Worm (Caenorhabditis elegans): ENCODE measurements around the gene dmsr-7.

The dmsr-7 gene

DNA sequence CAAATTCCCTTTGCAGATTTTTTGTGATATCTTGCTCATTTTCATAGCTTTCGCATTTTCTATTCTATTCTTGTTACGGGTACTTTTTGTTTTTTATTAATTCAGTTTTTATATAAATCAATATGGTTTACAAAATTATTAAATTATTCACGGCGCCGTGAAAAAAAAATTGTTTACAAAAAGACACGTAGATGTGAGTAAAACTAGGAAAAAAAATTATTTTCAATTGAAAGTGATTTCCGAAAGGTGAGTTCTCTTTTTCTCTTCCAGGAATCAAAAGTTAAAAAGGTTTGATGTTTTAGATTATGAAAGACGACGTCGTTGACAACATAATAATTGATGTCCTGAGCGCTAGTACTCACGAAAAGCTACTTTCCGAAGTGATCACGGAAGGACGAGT, 3.1 kb downstream of the dmsr-7 start, which contains the start of gene C25A6.1:
TSS of gene C25A6.1 (plus strand) at position 301 of the 400 bp plus-strand sequence.
- no peak for TF ChIP-seq T22C8.4 (GFP tag; IDR thresholded peaks at IDR 0.05)
- TF ChIP-seq cog-1 (tag; optimal IDR thresholded peaks at IDR 0.05), result no peak

DNA sequence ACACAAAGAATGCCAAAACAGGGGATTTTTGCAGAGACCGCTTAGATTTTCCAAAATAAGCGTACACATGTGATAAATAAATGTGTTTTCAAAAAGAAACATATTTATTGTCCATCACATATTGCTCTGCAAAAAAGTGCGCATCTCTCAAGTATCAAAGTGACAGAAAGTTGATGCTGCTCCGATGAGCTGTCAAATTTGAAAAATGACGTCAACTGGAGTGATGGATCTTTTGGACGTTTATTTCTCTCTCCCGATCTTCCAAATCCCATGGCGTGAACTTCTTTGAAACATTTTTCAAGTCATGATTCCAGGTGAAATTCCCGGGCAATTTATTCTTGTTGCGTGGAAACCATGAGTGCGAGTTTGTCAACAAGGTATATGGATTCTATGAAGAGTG, 3.8 kb downstream of the dmsr-7 start:
- no peak for TF ChIP-seq cog-1 (tag; optimal IDR thresholded peaks at IDR 0.05)
- no peak for TF ChIP-seq tab-1 (GFP tag; IDR thresholded peaks at IDR 0.05)
- TF ChIP-seq T22C8.4 (GFP tag; IDR thresholded peaks at IDR 0.05), result no peak
- no peak for TF ChIP-seq ztf-29 (GFP tag; IDR thresholded peaks at IDR 0.05)
- no peak for TF ChIP-seq med-1 (GFP tag; optimal IDR thresholded peaks at IDR 0.05; ENCODE audit: insufficient read depth)
- no peak for TF ChIP-seq ztf-23 (GFP tag; IDR thresholded peaks at IDR 0.05)
- no peak for TF ChIP-seq ref-1 (GFP tag; conservative IDR thresholded peaks at IDR 0.05)

DNA sequence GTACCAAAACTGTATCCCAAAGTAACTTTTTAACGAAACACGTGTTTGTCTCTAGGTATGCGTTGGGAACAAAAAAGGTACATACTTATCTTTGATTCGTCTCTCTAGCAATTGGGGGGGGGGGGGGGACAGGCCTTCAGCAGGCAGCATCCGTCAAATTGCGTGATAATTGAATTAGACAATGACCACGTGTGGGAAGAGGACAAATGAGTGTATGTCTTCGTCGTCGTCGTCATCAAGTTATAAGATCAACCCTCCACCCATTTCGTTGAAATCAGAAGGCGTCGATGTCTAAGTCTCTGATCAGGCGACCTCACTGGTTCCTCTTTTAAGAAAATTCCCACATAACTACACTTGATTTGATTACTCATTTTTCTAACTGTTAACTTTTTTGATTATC, 5.5 kb downstream of the dmsr-7 start, which contains the start of gene F08F3.4:
TSS of gene F08F3.4 (plus strand) at position 277 of the 400 bp plus-strand sequence.
- TF ChIP-seq cog-1 (tag; optimal IDR thresholded peaks at IDR 0.05) (no peak), tab-1 (GFP tag; IDR thresholded peaks at IDR 0.05) (no peak), med-1 (GFP tag; optimal IDR thresholded peaks at IDR 0.05; ENCODE audit: insufficient read depth) (no peak), ztf-29 (GFP tag; IDR thresholded peaks at IDR 0.05) (no peak), klf-2 (GFP tag; conservative IDR thresholded peaks at IDR 0.05) (no peak), ref-1 (GFP tag; conservative IDR thresholded peaks at IDR 0.05) (no peak), T22C8.4 (GFP tag; IDR thresholded peaks at IDR 0.05) (no peak), ztf-23 (GFP tag; IDR thresholded peaks at IDR 0.05) (no peak), flt-1 (GFP tag; IDR thresholded peaks at IDR 0.05) (no peak)

DNA sequence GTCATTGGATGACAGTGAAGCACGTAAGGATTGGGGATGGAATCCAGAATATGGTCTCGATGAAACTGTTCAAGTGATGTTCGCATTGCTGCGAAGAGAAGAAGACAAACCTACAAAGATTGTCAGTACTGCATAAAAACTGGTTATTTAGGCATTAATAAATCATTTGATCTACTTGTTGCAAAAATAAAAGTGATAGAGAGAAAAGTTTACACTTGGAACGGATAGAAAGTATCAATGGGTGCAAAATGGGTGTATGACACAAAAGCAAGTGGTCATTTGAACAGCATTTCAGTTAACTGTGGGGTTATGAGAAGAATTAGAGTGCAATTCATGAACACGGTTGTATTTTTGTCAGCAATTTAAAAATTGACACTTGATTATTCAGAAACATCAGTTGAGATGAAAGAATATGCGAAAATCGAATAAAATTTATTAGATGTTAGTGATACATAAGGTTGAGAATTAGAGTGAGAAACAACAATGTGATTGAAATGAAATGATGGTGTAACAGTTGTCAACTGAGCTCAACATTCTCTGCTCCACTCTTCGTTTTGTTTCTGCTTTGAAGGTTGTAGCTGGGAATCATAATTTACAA, 7.8 kb downstream of the dmsr-7 start, which contains the start of gene F08F3.10:
TSS of gene F08F3.10 (plus strand) at position 548 of the 598 bp plus-strand sequence.
- no peak for TF ChIP-seq flt-1 (GFP tag; IDR thresholded peaks at IDR 0.05)
- TF ChIP-seq tab-1 (GFP tag; IDR thresholded peaks at IDR 0.05), result no peak
- no peak for TF ChIP-seq klf-2 (GFP tag; conservative IDR thresholded peaks at IDR 0.05)
- TF ChIP-seq ztf-23 (GFP tag; IDR thresholded peaks at IDR 0.05), result no peak
- no peak for TF ChIP-seq ref-1 (GFP tag; conservative IDR thresholded peaks at IDR 0.05)
- no peak for TF ChIP-seq ztf-29 (GFP tag; IDR thresholded peaks at IDR 0.05)
- no peak for TF ChIP-seq cog-1 (tag; optimal IDR thresholded peaks at IDR 0.05)
- no peak for TF ChIP-seq T22C8.4 (GFP tag; IDR thresholded peaks at IDR 0.05)
- TF ChIP-seq med-1 (GFP tag; optimal IDR thresholded peaks at IDR 0.05; ENCODE audit: insufficient read depth), result no peak

DNA sequence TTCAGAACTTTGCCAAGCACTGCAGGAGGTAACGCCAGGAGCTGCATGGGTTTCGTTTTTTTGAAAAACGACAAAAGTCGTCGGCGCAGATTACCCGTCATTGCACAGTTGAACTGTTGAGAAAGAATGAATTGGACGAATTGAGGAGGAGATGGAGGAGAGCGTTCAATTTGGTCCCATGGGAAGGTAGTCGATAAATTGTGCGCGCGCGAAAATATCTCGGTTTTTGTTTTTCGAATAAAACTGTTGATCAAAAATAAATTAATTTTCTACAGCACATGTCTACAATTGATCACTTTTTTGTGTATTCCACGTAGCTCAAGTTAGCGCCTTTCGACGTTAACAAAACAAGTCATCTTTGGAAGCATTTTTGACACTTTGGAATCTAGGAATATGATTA, 14.8 kb downstream of the dmsr-7 start, which contains the start of gene F08F3.6:
TSS of gene F08F3.6 (minus strand) at position 153 of the 400 bp plus-strand sequence.
- TF ChIP-seq ztf-23 (GFP tag; IDR thresholded peaks at IDR 0.05), result no peak
- no peak for TF ChIP-seq flt-1 (GFP tag; IDR thresholded peaks at IDR 0.05)
- TF ChIP-seq tab-1 (GFP tag; IDR thresholded peaks at IDR 0.05), result no peak
- TF ChIP-seq ztf-29 (GFP tag; IDR thresholded peaks at IDR 0.05), result no peak
- TF ChIP-seq T22C8.4 (GFP tag; IDR thresholded peaks at IDR 0.05), result no peak
- no peak for TF ChIP-seq med-1 (GFP tag; optimal IDR thresholded peaks at IDR 0.05; ENCODE audit: insufficient read depth)
- TF ChIP-seq cog-1 (tag; optimal IDR thresholded peaks at IDR 0.05), result no peak
- no peak for TF ChIP-seq klf-2 (GFP tag; conservative IDR thresholded peaks at IDR 0.05)
- no peak for TF ChIP-seq ref-1 (GFP tag; conservative IDR thresholded peaks at IDR 0.05)

DNA sequence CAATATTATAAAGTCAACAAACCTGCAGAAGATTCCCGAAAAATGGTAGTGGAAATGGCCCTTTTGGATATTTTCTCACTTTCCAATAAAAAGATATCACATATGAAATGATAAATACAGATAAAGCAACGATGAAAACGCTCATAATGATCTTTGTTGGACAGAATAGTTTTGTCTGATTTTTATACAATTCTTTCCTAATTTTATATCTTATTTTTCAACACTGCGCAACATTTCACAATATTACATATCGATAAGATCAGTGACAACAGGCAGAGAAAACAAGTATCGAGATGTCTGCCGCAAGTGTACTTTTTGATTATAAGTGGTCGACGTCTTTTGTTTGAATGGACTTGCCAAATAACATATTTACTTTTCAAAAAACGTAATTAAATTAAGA, 18.0 kb downstream of the dmsr-7 start, which contains the start of gene cyp-14A5:
TSS of gene cyp-14A5 (minus strand) at position 163 of the 400 bp plus-strand sequence.
- TF ChIP-seq cog-1 (tag; optimal IDR thresholded peaks at IDR 0.05), result no peak
- TF ChIP-seq ztf-29 (GFP tag; IDR thresholded peaks at IDR 0.05), result no peak

DNA sequence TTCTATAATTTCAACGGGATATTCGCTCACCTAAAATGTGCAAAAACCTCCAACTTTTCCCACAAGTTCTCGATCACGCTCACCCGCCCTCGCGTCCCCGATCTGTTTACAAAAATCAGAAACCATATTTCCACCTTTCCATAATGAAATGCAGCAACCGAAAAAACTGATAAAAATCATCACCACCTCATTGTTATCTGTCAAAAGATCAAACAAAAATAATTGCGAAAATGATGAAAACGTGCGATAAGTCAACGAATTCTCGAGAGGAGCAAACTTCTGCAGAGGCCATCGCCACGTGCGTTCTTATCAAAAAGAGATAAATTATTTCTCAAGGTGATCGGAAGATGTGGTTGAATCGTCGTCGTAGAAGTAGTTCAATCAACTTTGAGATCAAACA, 19.9 kb downstream of the dmsr-7 start:
- TF ChIP-seq ztf-29 (GFP tag; IDR thresholded peaks at IDR 0.05) (no peak), med-1 (GFP tag; optimal IDR thresholded peaks at IDR 0.05; ENCODE audit: insufficient read depth) (no peak), cog-1 (tag; optimal IDR thresholded peaks at IDR 0.05) (no peak), tab-1 (GFP tag; IDR thresholded peaks at IDR 0.05) (no peak), flt-1 (GFP tag; IDR thresholded peaks at IDR 0.05) (no peak), ztf-23 (GFP tag; IDR thresholded peaks at IDR 0.05) (no peak), klf-2 (GFP tag; conservative IDR thresholded peaks at IDR 0.05) (no peak), ref-1 (GFP tag; conservative IDR thresholded peaks at IDR 0.05) (no peak), T22C8.4 (GFP tag; IDR thresholded peaks at IDR 0.05) (no peak)

DNA sequence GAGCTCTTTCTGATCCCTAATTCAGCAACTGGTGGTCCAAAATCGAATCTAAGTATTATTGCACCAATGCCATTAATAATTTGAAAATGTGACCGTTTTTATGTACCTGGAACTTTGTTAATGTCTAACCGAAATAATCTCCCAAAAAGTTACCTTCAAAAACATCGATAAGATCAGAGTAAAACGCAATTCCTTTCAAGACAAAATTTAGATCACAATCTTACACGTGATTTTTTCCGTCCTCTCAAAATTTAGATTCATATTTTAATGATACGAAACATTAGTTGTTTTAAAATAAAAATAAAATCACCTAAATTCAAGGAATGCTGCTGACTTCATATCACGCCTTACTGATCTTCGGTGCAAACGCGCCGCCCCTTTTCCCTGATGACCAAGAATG, 21.2 kb downstream of the dmsr-7 start:
- TF ChIP-seq med-1 (GFP tag; optimal IDR thresholded peaks at IDR 0.05; ENCODE audit: insufficient read depth) (no peak), tab-1 (GFP tag; IDR thresholded peaks at IDR 0.05) (no peak), flt-1 (GFP tag; IDR thresholded peaks at IDR 0.05) (no peak), ref-1 (GFP tag; conservative IDR thresholded peaks at IDR 0.05) (no peak), ztf-29 (GFP tag; IDR thresholded peaks at IDR 0.05) (no peak), T22C8.4 (GFP tag; IDR thresholded peaks at IDR 0.05) (no peak), klf-2 (GFP tag; conservative IDR thresholded peaks at IDR 0.05) (no peak), ztf-23 (GFP tag; IDR thresholded peaks at IDR 0.05) (no peak), cog-1 (tag; optimal IDR thresholded peaks at IDR 0.05) (no peak)

DNA sequence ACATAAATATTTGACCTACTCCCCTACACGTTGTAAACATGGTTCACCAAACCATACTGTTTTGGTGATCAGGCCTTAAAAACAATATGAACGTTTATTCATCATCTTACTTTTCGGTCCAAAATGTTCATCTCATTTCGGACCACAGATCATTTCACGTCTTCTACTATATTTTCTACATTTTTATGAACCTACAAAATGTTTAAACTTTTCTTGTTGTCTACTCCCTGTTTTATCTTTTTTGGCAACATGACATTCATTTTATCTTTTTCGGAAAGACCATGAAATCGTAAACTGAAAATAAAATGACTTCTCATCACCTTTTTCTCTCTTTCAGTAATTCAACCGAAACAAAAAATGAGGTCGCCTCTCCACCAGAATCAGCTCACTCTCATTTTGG, 22.7 kb downstream of the dmsr-7 start, which contains the start of gene rhr-1:
TSS of gene rhr-1 (plus strand) at position 301 of the 400 bp plus-strand sequence.
- TF ChIP-seq flt-1 (GFP tag; IDR thresholded peaks at IDR 0.05), result no peak
- TF ChIP-seq ztf-23 (GFP tag; IDR thresholded peaks at IDR 0.05), result no peak
- no peak for TF ChIP-seq ztf-29 (GFP tag; IDR thresholded peaks at IDR 0.05)
- no peak for TF ChIP-seq klf-2 (GFP tag; conservative IDR thresholded peaks at IDR 0.05)
- no peak for TF ChIP-seq tab-1 (GFP tag; IDR thresholded peaks at IDR 0.05)
- TF ChIP-seq T22C8.4 (GFP tag; IDR thresholded peaks at IDR 0.05), result no peak
- TF ChIP-seq ref-1 (GFP tag; conservative IDR thresholded peaks at IDR 0.05), result no peak
- TF ChIP-seq med-1 (GFP tag; optimal IDR thresholded peaks at IDR 0.05; ENCODE audit: insufficient read depth), result no peak
- TF ChIP-seq cog-1 (tag; optimal IDR thresholded peaks at IDR 0.05), result no peak

DNA sequence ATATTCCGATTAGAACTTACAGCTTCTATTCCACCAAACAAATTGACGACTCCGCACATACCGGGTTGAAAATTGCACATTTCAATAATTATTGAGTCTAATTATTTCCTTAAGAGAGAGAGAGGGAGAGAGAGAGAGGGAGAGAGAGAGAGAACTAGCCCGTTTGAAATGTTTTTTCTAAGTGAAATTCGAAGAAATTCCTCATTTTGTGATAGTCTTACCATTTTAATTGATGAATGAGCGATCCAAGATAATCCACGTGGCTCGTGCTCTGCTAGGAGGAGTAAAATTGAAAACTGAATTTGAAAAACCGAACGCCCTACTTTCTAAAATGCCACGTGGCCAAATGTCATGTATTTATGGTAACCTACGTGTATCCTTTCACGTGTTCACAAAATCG, 27.3 kb downstream of the dmsr-7 start, which contains the start of gene F08F3.8:
TSS of gene F08F3.8 (minus strand) at position 101 of the 400 bp plus-strand sequence.
- TF ChIP-seq klf-2 (GFP tag; conservative IDR thresholded peaks at IDR 0.05), result no peak
- TF ChIP-seq cog-1 (tag; optimal IDR thresholded peaks at IDR 0.05), result no peak
- no peak for TF ChIP-seq ref-1 (GFP tag; conservative IDR thresholded peaks at IDR 0.05)
